Worm (Caenorhabditis elegans) whole organism, L3 larva: ENCODE results near the gene ivns-1.

ENCODE experiments used
- R02D3.7 ChIP-seq: fragments of 150-350 bp; optimal IDR thresholded peaks from 2 replicates; lab custom pipeline; 2014; ENCODE audit warnings: missing biosample characterization, missing genetic modification characterization
- ZK546.5 ChIP-seq: sonication (generic microtip); optimal IDR thresholded peaks from 2 replicates; lab custom pipeline; 2017; ENCODE audit warnings: missing biosample characterization, missing genetic modification characterization
- aly-2 ChIP-seq: fragments of 150-350 bp; optimal IDR thresholded peaks from 2 replicates; lab custom pipeline; 2014; ENCODE audit warnings: missing biosample characterization, missing genetic modification characterization
- ama-1 ChIP-seq: fragments of 150-350 bp; optimal IDR thresholded peaks from 2 replicates; lab custom pipeline; 2018
- ceh-16 ChIP-seq: sonication (generic microtip); optimal IDR thresholded peaks from 2 replicates; lab custom pipeline; 2017; ENCODE audit warnings: missing biosample characterization, missing genetic modification characterization
- ceh-28 ChIP-seq: fragments of 150-350 bp; optimal IDR thresholded peaks from 2 replicates; lab custom pipeline; 2014; ENCODE audit warnings: missing biosample characterization, missing genetic modification reagents, missing genetic modification characterization
- ceh-82 ChIP-seq: fragments of 150-350 bp; optimal IDR thresholded peaks from 2 replicates; lab custom pipeline; 2014; ENCODE audit warnings: missing biosample characterization, missing genetic modification characterization
- ceh-9 ChIP-seq: sonication (generic microtip); optimal IDR thresholded peaks from 2 replicates; lab custom pipeline; 2018; ENCODE audit warnings: missing biosample characterization, missing genetic modification characterization
- daf-12 ChIP-seq: fragments of 150-350 bp; optimal IDR thresholded peaks from 2 replicates; lab custom pipeline; 2014; ENCODE audit warnings: missing biosample characterization, missing genetic modification reagents, missing genetic modification characterization
- egl-27 ChIP-seq: sonication (generic microtip); optimal IDR thresholded peaks from 4 replicates; lab custom pipeline; 2017; ENCODE audit warnings: missing biosample characterization, missing genetic modification reagents, missing genetic modification characterization
- egl-5 ChIP-seq: fragments of 150-350 bp; optimal IDR thresholded peaks from 2 replicates; lab custom pipeline; 2017; ENCODE audit warnings: missing biosample characterization, missing genetic modification reagents, missing genetic modification characterization, inconsistent platforms
- elt-1 ChIP-seq: fragments of 150-350 bp; optimal IDR thresholded peaks from 2 replicates; lab custom pipeline; 2014; ENCODE audit warnings: missing biosample characterization, missing genetic modification characterization
- elt-2 ChIP-seq: sonication (generic microtip); optimal IDR thresholded peaks from 2 replicates; lab custom pipeline; 2016; ENCODE audit warnings: missing genetic modification reagents, mild to moderate bottlenecking, missing genetic modification characterization, missing compliant biosample characterization
- elt-3 ChIP-seq, 3 experiments: fragments of 150-350 bp in 1 of 3; sonication (generic microtip) in 2 of 3; optimal IDR thresholded peaks; 2 replicates in 2 of 3; 4 replicates in 1 of 3; lab custom pipeline; 2014 to 2017; ENCODE audit warnings: missing biosample characterization in 3 of 3, missing genetic modification characterization in 3 of 3
- eor-1 ChIP-seq, 2 experiments: fragments of 150-350 bp; optimal IDR thresholded peaks; 2 replicates each; lab custom pipeline; 2014 to 2018; ENCODE audit warnings: missing biosample characterization in 2 of 2, missing genetic modification characterization in 2 of 2
- fkh-10 ChIP-seq: sonication (generic microtip); optimal IDR thresholded peaks from 2 replicates; lab custom pipeline; 2017; ENCODE audit warnings: missing biosample characterization, missing genetic modification reagents, missing genetic modification characterization
- fkh-2 ChIP-seq: fragments of 150-350 bp; optimal IDR thresholded peaks from 2 replicates; lab custom pipeline; 2014; ENCODE audit warnings: missing biosample characterization, missing genetic modification reagents, missing genetic modification characterization
- hmg-11 ChIP-seq: sonication (generic microtip); optimal IDR thresholded peaks from 2 replicates; lab custom pipeline; 2016; ENCODE audit warnings: missing genetic modification characterization, missing compliant biosample characterization
- jun-1 ChIP-seq: fragments of 150-350 bp; optimal IDR thresholded peaks from 2 replicates; lab custom pipeline; 2014; ENCODE audit warnings: missing biosample characterization, missing genetic modification reagents, missing genetic modification characterization
- lin-15B ChIP-seq: fragments of 150-350 bp; optimal IDR thresholded peaks from 2 replicates; lab custom pipeline; 2014; ENCODE audit warnings: missing biosample characterization, missing genetic modification characterization
- lin-39 ChIP-seq: fragments of 150-350 bp; optimal IDR thresholded peaks from 2 replicates; lab custom pipeline; 2018; ENCODE audit warnings: missing biosample characterization, missing genetic modification reagents, missing genetic modification characterization
- lsy-12 ChIP-seq: sonication (generic microtip); optimal IDR thresholded peaks from 2 replicates; lab custom pipeline; 2016; ENCODE audit warnings: mild to moderate bottlenecking, missing genetic modification characterization, missing compliant biosample characterization
- mdl-1 ChIP-seq: fragments of 150-350 bp; optimal IDR thresholded peaks from 2 replicates; lab custom pipeline; 2014; ENCODE audit warnings: missing biosample characterization, missing genetic modification characterization
- mml-1 ChIP-seq: fragments of 150-350 bp; sonication (generic microtip); optimal IDR thresholded peaks from 3 replicates; lab custom pipeline; 2014; ENCODE audit warnings: missing biosample characterization, missing genetic modification characterization
- nfya-1 ChIP-seq: sonication (generic microtip); optimal IDR thresholded peaks from 2 replicates; lab custom pipeline; 2017; ENCODE audit warnings: missing genetic modification characterization, mild to moderate bottlenecking, missing compliant biosample characterization, antibody characterized with exemption, moderate library complexity; ENCODE audit not compliant: insufficient read depth
- nhr-11 ChIP-seq: fragments of 150-350 bp; optimal IDR thresholded peaks from 2 replicates; lab custom pipeline; 2014; ENCODE audit warnings: missing biosample characterization, missing genetic modification characterization
- nhr-23 ChIP-seq: fragments of 150-350 bp; optimal IDR thresholded peaks from 2 replicates; lab custom pipeline; 2014; ENCODE audit warnings: missing biosample characterization, missing genetic modification reagents, missing genetic modification characterization
- nhr-237 ChIP-seq: fragments of 150-350 bp; optimal IDR thresholded peaks from 2 replicates; lab custom pipeline; 2014; ENCODE audit warnings: missing biosample characterization, missing genetic modification characterization
- nhr-25 ChIP-seq: sonication (generic microtip); optimal IDR thresholded peaks from 2 replicates; lab custom pipeline; 2017; ENCODE audit warnings: missing biosample characterization, missing genetic modification characterization
- nhr-28 ChIP-seq: fragments of 150-350 bp; optimal IDR thresholded peaks from 2 replicates; lab custom pipeline; 2014; ENCODE audit warnings: missing biosample characterization, missing genetic modification characterization
- nhr-43 ChIP-seq: sonication (generic microtip); optimal IDR thresholded peaks from 2 replicates; lab custom pipeline; 2016; ENCODE audit warnings: mild to moderate bottlenecking, missing genetic modification characterization, missing compliant biosample characterization; ENCODE audit not compliant: poor library complexity, severe bottlenecking
- nhr-76 ChIP-seq: fragments of 150-350 bp; sonication (generic microtip); optimal IDR thresholded peaks from 5 replicates; lab custom pipeline; 2014; ENCODE audit warnings: missing biosample characterization, missing genetic modification characterization
- pha-4 ChIP-seq: fragments of 150-350 bp; optimal IDR thresholded peaks from 2 replicates; lab custom pipeline; 2014; ENCODE audit warnings: missing biosample characterization, missing genetic modification reagents, missing genetic modification characterization
- pqm-1 ChIP-seq: fragments of 150-350 bp; optimal IDR thresholded peaks from 2 replicates; lab custom pipeline; 2017; ENCODE audit warnings: missing biosample characterization, missing genetic modification characterization, inconsistent platforms
- sea-2 ChIP-seq: fragments of 150-350 bp; sonication (generic microtip); optimal IDR thresholded peaks from 4 replicates; lab custom pipeline; 2014; ENCODE audit warnings: missing biosample characterization, missing genetic modification reagents, missing genetic modification characterization
- snpc-4 ChIP-seq: fragments of 150-350 bp; optimal IDR thresholded peaks from 2 replicates; lab custom pipeline; 2014; ENCODE audit warnings: missing biosample characterization, missing genetic modification characterization
- tbx-2 ChIP-seq: sonication (generic microtip); optimal IDR thresholded peaks from 2 replicates; lab custom pipeline; 2016; ENCODE audit warnings: mild to moderate bottlenecking, missing genetic modification characterization, missing compliant biosample characterization
- unc-62 ChIP-seq: fragments of 150-350 bp; sonication (generic microtip); optimal IDR thresholded peaks from 4 replicates; lab custom pipeline; 2014; ENCODE audit warnings: missing biosample characterization, missing genetic modification reagents, missing genetic modification characterization
- zag-1 ChIP-seq: fragments of 150-350 bp; optimal IDR thresholded peaks from 2 replicates; lab custom pipeline; 2014; ENCODE audit warnings: missing biosample characterization, missing genetic modification characterization

The ivns-1 gene

ce11 chrX:12636242-12636641 is 2.1 kb upstream of the ivns-1 start:
- TF ChIP-seq fkh-10 (no peak), nfya-1 (tag; lab: Kevin White, UChicago) (no peak)

DNA sequence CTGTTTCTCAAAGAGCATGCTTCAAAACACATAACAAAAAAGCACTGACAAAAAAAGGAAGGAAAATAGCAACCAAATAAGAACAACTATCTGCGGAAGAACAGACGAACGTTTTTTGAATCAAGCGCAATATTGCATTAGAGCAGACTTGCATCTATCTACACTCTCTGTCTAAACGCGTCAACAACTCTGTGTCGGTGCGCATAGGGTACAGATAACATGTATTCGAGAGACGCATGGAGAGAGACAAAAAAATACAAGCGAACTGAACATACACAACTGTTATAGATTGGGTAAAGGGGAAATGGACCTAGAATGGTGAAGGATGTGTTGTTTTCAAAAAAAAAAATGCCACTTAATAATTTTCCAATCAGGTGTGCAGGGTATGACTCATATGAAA is 856 bp upstream of the ivns-1 start:
- TF ChIP-seq mdl-1 (tag; lab: Kevin White, UChicago) (no peak), elt-2 (peak; percentile 74), nhr-25 (tag; lab: Kevin White, UChicago) (peak; percentile 71), snpc-4 (tag; lab: Kevin White, UChicago) (peak; percentile 48), nfya-1 (tag; lab: Kevin White, UChicago) (peak; percentile 60), lin-15B (tag; lab: Kevin White, UChicago) (peak; percentile 50), egl-27 (tag; lab: Kevin White, UChicago) (no peak), unc-62 (GFP tag; lab: Kevin White, UChicago) (no peak), pha-4 (peak; percentile 97), lsy-12 (tag; lab: Kevin White, UChicago) (peak; percentile 57), nhr-23 (tag; lab: Kevin White, UChicago) (peak; percentile 73), hmg-11 (tag; lab: Kevin White, UChicago) (peak; percentile 6), pqm-1 (tag; lab: Kevin White, UChicago) (peak; percentile 78)

- TF ChIP-seq fkh-10 (peak; percentile 49), zag-1 (tag; lab: Kevin White, UChicago) (no peak), nhr-76 (tag; lab: Kevin White, UChicago) (no peak)
These were observed 1.5 kb downstream of the ivns-1 start for ce11 chrX:12632657-12633056.

ce11 chrX:12631446-12631845 is 2.7 kb downstream of the ivns-1 start:
- no peak for TF ChIP-seq mml-1 (tag; lab: Kevin White, UChicago)
- no peak for TF ChIP-seq ZK546.5 (tag; lab: Kevin White, UChicago)
- TF ChIP-seq fkh-10: peak; percentile 65
- no peak for TF ChIP-seq pha-4
- no peak for TF ChIP-seq elt-3 (tag; optimal IDR thresholded peaks at IDR 0.05; lab: Kevin White, UChicago)

ce11 chrX:12630556-12630955 is 3.6 kb downstream of the ivns-1 start:
- TF ChIP-seq nhr-28 (tag; lab: Kevin White, UChicago) (no peak), nhr-11 (tag; lab: Kevin White, UChicago) (no peak), fkh-10 (no peak), R02D3.7 (tag; lab: Kevin White, UChicago) (no peak), jun-1 (tag; lab: Kevin White, UChicago) (peak; percentile 80), elt-2 (peak; percentile 92), nhr-23 (tag; lab: Kevin White, UChicago) (peak; percentile 74), tbx-2 (no peak), ceh-82 (tag; lab: Kevin White, UChicago) (no peak), pha-4 (peak; percentile 19), sea-2 (GFP tag; lab: Kevin White, UChicago) (no peak), lin-39 (tag; lab: Kevin White, UChicago) (peak; percentile 17), ceh-28 (peak; percentile 49), nhr-43 (tag; lab: Kevin White, UChicago) (peak; percentile 54), ceh-16 (tag; lab: Kevin White, UChicago) (no peak), aly-2 (tag; lab: Kevin White, UChicago) (no peak), fkh-2 (tag; lab: Kevin White, UChicago) (no peak), eor-1 (tag; optimal IDR thresholded peaks at IDR 0.05; lab: Kevin White, UChicago) (no peak), nhr-25 (tag; lab: Kevin White, UChicago) (peak; percentile 62), mml-1 (tag; lab: Kevin White, UChicago) (no peak), elt-1 (tag; lab: Kevin White, UChicago) (no peak), egl-5 (tag; lab: Kevin White, UChicago) (no peak), lsy-12 (tag; lab: Kevin White, UChicago) (peak; percentile 64), ama-1 (lab: Kevin White, UChicago) (no peak), nhr-237 (no peak), snpc-4 (tag; lab: Kevin White, UChicago) (no peak), nfya-1 (tag; lab: Kevin White, UChicago) (peak; percentile 42), daf-12 (tag; lab: Kevin White, UChicago) (no peak), egl-27 (tag; lab: Kevin White, UChicago) (no peak), ZK546.5 (tag; lab: Kevin White, UChicago) (no peak), elt-3 (tag; optimal IDR thresholded peaks at IDR 0.05; lab: Kevin White, UChicago) (peak; percentile 34 to 49 (median 36)), zag-1 (tag; lab: Kevin White, UChicago) (no peak), ceh-9 (tag; lab: Kevin White, UChicago) (no peak), mdl-1 (tag; lab: Kevin White, UChicago) (peak; percentile 71), pqm-1 (tag; lab: Kevin White, UChicago) (peak; percentile 83)
